Worm (Caenorhabditis elegans) whole organism, L2 larva: ENCODE measurements around the gene F53F4.7.

Source experiments
- R02D3.7 ChIP-seq: fragments of 150-350 bp; optimal IDR thresholded peaks from 2 replicates; lab custom pipeline; 2014; ENCODE audit warnings: missing biosample characterization, missing genetic modification characterization
- ZK546.5 ChIP-seq: sonication (generic microtip); optimal IDR thresholded peaks from 2 replicates; lab custom pipeline; 2017; ENCODE audit warnings: missing biosample characterization, missing genetic modification characterization
- aly-2 ChIP-seq: fragments of 150-350 bp; optimal IDR thresholded peaks from 2 replicates; lab custom pipeline; 2014; ENCODE audit warnings: missing biosample characterization, missing genetic modification characterization
- ama-1 ChIP-seq: fragments of 150-350 bp; optimal IDR thresholded peaks from 2 replicates; lab custom pipeline; 2018; ENCODE audit warnings: inconsistent platforms
- elt-1 ChIP-seq: fragments of 150-350 bp; optimal IDR thresholded peaks from 2 replicates; lab custom pipeline; 2014; ENCODE audit warnings: missing biosample characterization, missing genetic modification characterization
- fos-1 ChIP-seq: fragments of 150-350 bp; optimal IDR thresholded peaks from 2 replicates; lab custom pipeline; 2014; ENCODE audit warnings: missing biosample characterization, missing genetic modification characterization
- lin-39 ChIP-seq: fragments of 150-350 bp; optimal IDR thresholded peaks from 2 replicates; lab custom pipeline; 2014; ENCODE audit warnings: missing biosample characterization, missing genetic modification reagents, missing genetic modification characterization
- mdl-1 ChIP-seq, 2 experiments: fragments of 150-350 bp in 1 of 2; sonication (generic microtip) in 1 of 2; optimal IDR thresholded peaks; 2 replicates each; lab custom pipeline; 2017; ENCODE audit warnings: missing biosample characterization in 2 of 2, missing genetic modification characterization in 2 of 2
- nhr-77 ChIP-seq: fragments of 150-350 bp; optimal IDR thresholded peaks from 2 replicates; lab custom pipeline; 2014; ENCODE audit warnings: missing biosample characterization, missing genetic modification characterization
- snpc-4 ChIP-seq: fragments of 150-350 bp; optimal IDR thresholded peaks from 2 replicates; lab custom pipeline; 2014; ENCODE audit warnings: missing biosample characterization, missing genetic modification characterization
- unc-39 ChIP-seq: fragments of 150-350 bp; optimal IDR thresholded peaks from 2 replicates; lab custom pipeline; 2014; ENCODE audit warnings: missing biosample characterization, missing genetic modification characterization
- unc-62 ChIP-seq: fragments of 150-350 bp; optimal IDR thresholded peaks from 2 replicates; lab custom pipeline; 2014; ENCODE audit warnings: missing biosample characterization, missing genetic modification reagents, missing genetic modification characterization
- zag-1 ChIP-seq: fragments of 150-350 bp; optimal IDR thresholded peaks from 2 replicates; lab custom pipeline; 2014; ENCODE audit warnings: missing biosample characterization, missing genetic modification characterization
- ztf-11 ChIP-seq: sonication (generic microtip); optimal IDR thresholded peaks from 2 replicates; lab custom pipeline; 2017; ENCODE audit warnings: missing biosample characterization, missing genetic modification characterization

DNA sequence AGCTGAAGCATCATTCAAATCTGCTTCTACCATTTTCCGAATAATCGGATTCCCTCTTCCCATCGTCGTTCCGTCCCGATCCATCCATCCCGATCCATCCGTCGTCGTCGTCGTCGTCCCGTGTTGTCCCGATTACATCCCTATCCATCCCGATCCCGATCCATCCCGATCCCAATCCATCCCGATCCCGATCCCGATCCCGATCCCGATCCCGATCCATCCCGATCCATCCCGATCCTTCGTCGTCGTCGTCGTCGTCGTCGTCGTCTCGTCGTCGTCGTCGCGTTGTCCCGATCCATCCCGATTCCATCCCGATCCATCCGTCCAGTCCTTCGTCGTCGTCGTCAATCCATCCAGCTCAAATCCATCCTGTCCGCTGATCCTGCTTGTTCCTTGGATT lies 33.4 kb upstream of the F53F4.7 start:
- TF ChIP-seq R02D3.7 (tag; lab: Kevin White, UChicago) (no peak), mdl-1 (tag; optimal IDR thresholded peaks at IDR 0.05; lab: Kevin White, UChicago) (no peak), ZK546.5 (tag; lab: Kevin White, UChicago) (no peak), snpc-4 (tag; lab: Kevin White, UChicago) (no peak), fos-1 (tag; lab: Kevin White, UChicago) (no peak), lin-39 (tag; lab: Kevin White, UChicago) (no peak), zag-1 (tag; lab: Kevin White, UChicago) (no peak), unc-39 (tag; lab: Kevin White, UChicago) (no peak), ama-1 (lab: Kevin White, UChicago) (no peak), aly-2 (no peak), elt-1 (no peak), ztf-11 (tag; lab: Kevin White, UChicago) (no peak), unc-62 (GFP tag; lab: Kevin White, UChicago) (no peak), nhr-77 (tag; lab: Kevin White, UChicago) (no peak)
